Worm (Caenorhabditis elegans): ENCODE results near the gene nhr-178.

The nhr-178 gene

DNA sequence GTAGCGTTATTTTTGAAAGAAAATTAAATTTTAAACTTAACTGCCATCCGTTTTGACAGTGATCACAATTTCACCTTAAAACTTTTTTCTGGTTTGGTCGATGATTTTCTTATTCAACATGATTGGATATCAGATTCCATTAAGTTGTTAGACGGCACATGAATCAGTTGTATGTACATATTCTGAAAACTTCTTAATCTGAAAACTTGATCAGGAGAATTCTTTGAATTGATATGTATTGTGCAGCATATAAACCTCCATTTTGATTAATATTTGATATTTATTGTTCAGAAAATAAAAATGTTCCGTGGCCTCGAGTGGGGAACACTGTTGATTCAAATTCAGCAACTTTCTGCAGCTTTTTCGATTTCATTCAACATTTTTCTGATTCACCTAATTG, 32.3 kb upstream of the nhr-178 start, which contains the start of gene str-221:
TSS of gene str-221 (plus strand) at position 301 of the 400 bp plus-strand sequence.
- TF ChIP-seq nhr-10 (tag; optimal IDR thresholded peaks at IDR 0.05) (no peak), zip-2 (tag; optimal IDR thresholded peaks at IDR 0.05) (no peak), nhr-111 (GFP tag; optimal IDR thresholded peaks at IDR 0.05) (no peak), nhr-11 (tag; optimal IDR thresholded peaks at IDR 0.05) (no peak), arid-1 (GFP tag; conservative IDR thresholded peaks at IDR 0.05) (no peak), jun-1 (tag; optimal IDR thresholded peaks at IDR 0.05) (no peak)

DNA sequence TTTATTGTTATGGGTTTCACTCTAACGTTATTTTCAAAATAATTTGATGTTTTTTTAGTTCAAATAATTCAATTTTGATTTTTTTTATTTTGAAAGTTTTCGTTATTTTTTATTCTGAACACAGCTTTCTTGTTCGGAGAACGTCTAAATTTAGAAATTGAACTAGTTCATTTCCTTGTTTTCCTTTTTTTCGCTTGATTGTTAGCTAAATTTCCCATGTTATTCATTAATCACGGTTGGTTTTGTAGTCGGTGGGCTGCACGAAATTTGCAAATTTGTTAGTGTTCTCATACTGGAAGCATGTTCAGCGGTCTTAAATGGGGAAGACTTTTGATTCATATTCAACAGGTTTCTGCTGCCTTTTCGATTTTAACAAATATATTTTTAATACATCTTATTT, 28.1 kb upstream of the nhr-178 start, which contains the start of gene str-222:
TSS of gene str-222 (plus strand) at position 301 of the 400 bp plus-strand sequence.
- no peak for TF ChIP-seq daf-8 (GFP tag; IDR thresholded peaks at IDR 0.05)
- TF ChIP-seq duxl-1 (tag; optimal IDR thresholded peaks at IDR 0.05; ENCODE audit: poor library complexity), result no peak
- TF ChIP-seq attf-4 (tag; optimal IDR thresholded peaks at IDR 0.05), result no peak
- no peak for TF ChIP-seq ZK546.5 (tag; optimal IDR thresholded peaks at IDR 0.05)
- TF ChIP-seq F10B5.3 (tag; optimal IDR thresholded peaks at IDR 0.05), result no peak
- no peak for TF ChIP-seq D1046.2 (GFP tag; IDR thresholded peaks at IDR 0.05)
- no peak for TF ChIP-seq daf-12 (tag; optimal IDR thresholded peaks at IDR 0.05)
- no peak for TF ChIP-seq mxl-2 (GFP tag; conservative IDR thresholded peaks at IDR 0.05)
- no peak for TF ChIP-seq zfp-3 (GFP tag; conservative IDR thresholded peaks at IDR 0.05)
- TF ChIP-seq ZK337.2 (GFP tag; IDR thresholded peaks at IDR 0.05), result no peak
- no peak for TF ChIP-seq egl-43 (GFP tag; IDR thresholded peaks at IDR 0.05)
- TF ChIP-seq tra-1 (GFP tag; IDR thresholded peaks at IDR 0.05), result no peak
- no peak for TF ChIP-seq ceh-28 (tag; optimal IDR thresholded peaks at IDR 0.05)
- TF ChIP-seq aly-2 (tag; optimal IDR thresholded peaks at IDR 0.05), result no peak
- no peak for TF ChIP-seq lin-29 (GFP tag; IDR thresholded peaks at IDR 0.05)
- no peak for TF ChIP-seq spr-1 (tag; optimal IDR thresholded peaks at IDR 0.05)

DNA sequence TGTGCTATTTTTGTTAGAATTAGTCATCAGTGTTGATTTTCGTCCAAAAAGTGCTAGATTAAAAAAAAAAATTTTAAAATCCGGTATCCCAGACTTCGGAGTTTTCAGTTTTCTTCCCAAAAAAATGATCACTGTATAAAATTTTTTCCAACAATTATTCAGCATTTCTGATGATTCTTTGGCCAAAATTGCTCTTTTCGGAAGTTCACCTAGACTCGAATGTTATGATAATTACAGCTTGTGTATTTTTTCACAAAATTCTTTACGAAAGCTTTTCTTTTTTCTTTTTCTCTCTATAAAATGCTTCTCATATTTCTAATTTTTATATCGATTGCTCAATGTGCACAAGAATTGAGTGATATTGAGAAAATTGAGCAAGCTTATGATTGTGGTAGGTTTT, 24.0 kb upstream of the nhr-178 start, which contains the start of gene irld-17:
TSS of gene irld-17 (plus strand) at position 301 of the 400 bp plus-strand sequence.
- TF ChIP-seq nhr-237 (tag; optimal IDR thresholded peaks at IDR 0.05) (no peak), nhr-6 (tag; optimal IDR thresholded peaks at IDR 0.05) (no peak), dpl-1 (GFP tag; optimal IDR thresholded peaks at IDR 0.05) (no peak), nhr-102 (tag; optimal IDR thresholded peaks at IDR 0.05) (no peak), mes-2 (tag; optimal IDR thresholded peaks at IDR 0.05; ENCODE audit: poor library complexity, severe bottlenecking) (no peak)

DNA sequence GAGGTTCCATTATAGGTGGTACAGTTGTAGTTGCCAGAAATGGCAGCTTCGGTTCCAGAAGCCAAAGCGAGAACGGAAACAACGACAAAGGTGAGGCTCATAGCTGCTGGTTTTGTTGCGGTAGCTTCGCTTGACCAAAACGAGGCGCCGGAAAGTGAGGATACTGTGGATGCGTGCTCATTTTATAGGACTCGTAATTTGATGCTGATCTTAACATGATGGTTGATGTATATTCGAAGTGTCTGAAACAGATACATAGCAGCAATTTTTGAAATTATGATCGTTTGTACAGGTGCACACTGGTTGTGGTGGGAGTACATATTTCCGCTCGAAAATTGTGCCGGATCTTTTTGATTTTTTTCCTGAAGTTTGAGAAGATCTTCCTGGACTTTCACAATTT, 23.4 kb upstream of the nhr-178 start, which contains the start of gene Y46H3D.8:
TSS of gene Y46H3D.8 (minus strand) at position 101 of the 400 bp plus-strand sequence.
- no peak for TF ChIP-seq lin-1 (GFP tag; IDR thresholded peaks at IDR 0.05)
- TF ChIP-seq pqm-1 (tag; optimal IDR thresholded peaks at IDR 0.05), result no peak
- TF ChIP-seq zfp-2 (tag; optimal IDR thresholded peaks at IDR 0.05), result no peak
- TF ChIP-seq aha-1 (tag), result no peak
- no peak for TF ChIP-seq nhr-42 (GFP tag; IDR thresholded peaks at IDR 0.05)
- no peak for TF ChIP-seq daf-19 (GFP tag; conservative IDR thresholded peaks at IDR 0.05)
- no peak for TF ChIP-seq ZK337.2 (GFP tag; IDR thresholded peaks at IDR 0.05)
- no peak for TF ChIP-seq mxl-2 (GFP tag; conservative IDR thresholded peaks at IDR 0.05)
- TF ChIP-seq cey-2 (tag; optimal IDR thresholded peaks at IDR 0.05; ENCODE audit: borderline replicate concordance, insufficient read depth), result no peak
- no peak for TF ChIP-seq gei-8 (GFP tag; optimal IDR thresholded peaks at IDR 0.05)
- TF ChIP-seq dve-1 (tag; optimal IDR thresholded peaks at IDR 0.05; ENCODE audit: insufficient read depth), result no peak
- TF ChIP-seq ceh-44 (GFP tag; IDR thresholded peaks at IDR 0.05), result no peak
- no peak for TF ChIP-seq nhr-10 (tag; optimal IDR thresholded peaks at IDR 0.05)
- no peak for TF ChIP-seq saeg-2 (GFP tag; IDR thresholded peaks at IDR 0.05)
- TF ChIP-seq ZK546.5 (tag; optimal IDR thresholded peaks at IDR 0.05), result no peak
- no peak for TF ChIP-seq dmd-6 (GFP tag; IDR thresholded peaks at IDR 0.05)
- TF ChIP-seq nhr-77 (tag; optimal IDR thresholded peaks at IDR 0.05), result no peak
- no peak for TF ChIP-seq F49E8.2 (tag; optimal IDR thresholded peaks at IDR 0.05; ENCODE audit: borderline replicate concordance)

Data from whole organism, L4 larva.